Worm (Caenorhabditis elegans) whole organism, L4/young adult: ENCODE measurements around the gene tbx-8.

Source experiments
- W03F9.2 ChIP-seq: fragments of 150-350 bp; optimal IDR thresholded peaks from 2 replicates; lab custom pipeline; 2014; ENCODE audit warnings: missing biosample characterization, missing genetic modification characterization
- dao-5 ChIP-seq: sonication (generic microtip); optimal IDR thresholded peaks from 2 replicates; lab custom pipeline; 2016; ENCODE audit warnings: missing genotype, missing genetic modification characterization, moderate library complexity, missing compliant biosample characterization
- him-1 ChIP-seq: sonication (generic microtip); optimal IDR thresholded peaks from 2 replicates; lab custom pipeline; 2016; ENCODE audit warnings: missing genotype, missing genetic modification reagents, missing genetic modification characterization, missing compliant biosample characterization

DNA sequence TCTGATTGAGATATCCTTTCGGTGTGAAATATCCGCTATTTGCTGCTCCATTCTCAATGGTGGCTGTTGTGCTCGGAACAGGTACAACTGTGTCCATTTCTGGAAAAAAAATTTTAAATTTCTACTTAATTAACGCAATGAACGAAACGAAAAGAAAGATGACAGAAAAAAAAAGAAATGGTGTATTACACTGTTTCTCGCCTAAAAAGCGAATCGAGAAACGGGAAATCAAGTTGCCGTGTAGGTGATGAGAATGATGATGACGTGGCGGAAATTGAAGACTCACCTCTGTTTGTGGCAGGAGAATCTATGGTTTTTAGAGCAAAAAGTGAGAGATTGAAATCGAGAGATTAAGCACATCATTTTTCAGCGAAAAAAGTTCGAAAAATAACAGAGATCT is 39.3 kb downstream of the tbx-8 start, which contains the start of gene C38H2.3:
- TF ChIP-seq him-1 (no peak), dao-5 (tag; lab: Kevin White, UChicago) (no peak), W03F9.2 (tag; lab: Kevin White, UChicago) (no peak)
